Worm (Caenorhabditis elegans): ENCODE data around the gene mltn-9.

DNA sequence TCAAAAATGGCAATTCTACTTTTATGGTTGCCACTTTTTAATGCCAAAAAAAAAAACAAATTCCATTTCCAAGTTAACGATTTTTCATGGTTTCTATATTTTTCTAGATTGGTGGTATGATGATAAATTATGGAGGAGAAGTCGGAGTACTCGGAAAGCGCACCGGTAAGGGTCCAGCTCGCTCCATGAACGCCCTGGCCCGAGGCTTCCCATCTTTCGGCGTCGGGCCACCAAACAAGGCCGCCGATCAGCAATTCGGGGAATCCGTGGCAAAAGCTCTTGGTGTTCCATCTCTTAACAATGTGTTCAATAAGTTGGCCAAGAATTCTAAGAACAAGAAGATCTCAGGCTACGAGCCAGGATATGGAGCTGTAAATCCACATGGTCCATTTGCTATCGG lies 18.2 kb downstream of the mltn-9 start:
- TF ChIP-seq chd-7 (tag; optimal IDR thresholded peaks at IDR 0.05) (no peak), tlf-1 (GFP tag; optimal IDR thresholded peaks at IDR 0.05) (no peak), pha-4 (tag; optimal IDR thresholded peaks at IDR 0.05) (no peak), B0261.1 (tag; optimal IDR thresholded peaks at IDR 0.05) (no peak), lin-35 (GFP tag; optimal IDR thresholded peaks at IDR 0.05) (no peak), snpc-1.1 (tag; optimal IDR thresholded peaks at IDR 0.05; ENCODE audit: insufficient read depth) (no peak), F57C9.4 (tag; optimal IDR thresholded peaks at IDR 0.05) (no peak), madf-6 (GFP tag; IDR thresholded peaks at IDR 0.05) (no peak), T07F8.4 (tag; optimal IDR thresholded peaks at IDR 0.05) (no peak), ama-1 (optimal IDR thresholded peaks at IDR 0.05) (no peak), ama-1 (GFP tag; optimal IDR thresholded peaks at IDR 0.05) (no peak), dpff-1 (tag; optimal IDR thresholded peaks at IDR 0.05) (no peak)
